Fruit fly (Drosophila melanogaster): Measurements from ENCODE around the gene Atg3.

- TF ChIP-seq EcR (GFP tag; optimal IDR thresholded peaks at IDR 0.05) = no peak
- no peak for TF ChIP-seq usp (GFP tag; optimal IDR thresholded peaks at IDR 0.05)
- no peak for TF ChIP-seq CG8478 (optimal IDR thresholded peaks at IDR 0.05)
Observed at dm6 chr3L:18742935-18743466, 5.5 kb upstream of the Atg3 start.
